Worm (Caenorhabditis elegans) whole organism, young adult: ENCODE data around the gene Y54G11A.19.

Source experiments
- B0019.2 ChIP-seq: fragments of 200-800 bp; sonication (Bioruptor generic); conservative IDR thresholded peaks from 2 replicates; pipeline ENCODE4 v1.3.6; 2022; ENCODE audit warnings: missing genetic modification reagents, missing genetic modification characterization, missing compliant biosample characterization
- F33H1.4 ChIP-seq: fragments of 200-800 bp; sonication (Bioruptor generic); IDR thresholded peaks from 2 replicates; pipeline ENCODE4 v1.3.6; 2022; ENCODE audit warnings: missing genetic modification reagents, missing genetic modification characterization, missing compliant biosample characterization
- F49E8.2 ChIP-seq: sonication (generic microtip); optimal IDR thresholded peaks from 3 replicates; lab custom pipeline; 2017; ENCODE audit warnings: missing genetic modification characterization, mild to moderate bottlenecking, missing compliant biosample characterization, antibody characterized with exemption, moderate library complexity; ENCODE audit not compliant: insufficient read depth
- F52B5.7 ChIP-seq: sonication (generic microtip); optimal IDR thresholded peaks from 2 replicates; lab custom pipeline; 2016; ENCODE audit warnings: mild to moderate bottlenecking, missing genetic modification characterization, missing compliant biosample characterization
- K11D2.4 ChIP-seq: fragments of 200-800 bp; sonication (Bioruptor generic); IDR thresholded peaks from 2 replicates; pipeline ENCODE4 v1.3.6; 2022; ENCODE audit warnings: missing genetic modification reagents, missing genetic modification characterization, missing compliant biosample characterization
- Y53F4B.3 ChIP-seq: fragments of 200-800 bp; sonication (Bioruptor generic); IDR thresholded peaks from 2 replicates; pipeline ENCODE4 v1.3.6; 2022; ENCODE audit warnings: missing genetic modification reagents, missing genetic modification characterization, missing compliant biosample characterization
- atf-7 ChIP-seq: sonication (generic microtip); optimal IDR thresholded peaks from 2 replicates; lab custom pipeline; 2017; ENCODE audit warnings: mild to moderate bottlenecking, missing genetic modification characterization, missing compliant biosample characterization
- attf-6 ChIP-seq: fragments of 200-800 bp; sonication (Bioruptor generic); IDR thresholded peaks from 2 replicates; pipeline ENCODE4 v1.3.6; 2022; ENCODE audit warnings: missing genetic modification reagents, missing genetic modification characterization, missing compliant biosample characterization
- ceh-27 ChIP-seq: fragments of 200-800 bp; sonication (Bioruptor generic); optimal IDR thresholded peaks from 2 replicates; lab custom pipeline; 2018; ENCODE audit warnings: mild to moderate bottlenecking, missing genetic modification characterization, moderate library complexity, missing compliant biosample characterization
- ceh-58 ChIP-seq: fragments of 200-800 bp; sonication (Bioruptor generic); IDR thresholded peaks from 2 replicates; pipeline ENCODE4 v1.3.6; 2022; ENCODE audit warnings: missing genetic modification characterization, missing compliant biosample characterization
- die-1 ChIP-seq: sonication (generic microtip); optimal IDR thresholded peaks from 2 replicates; lab custom pipeline; 2016; ENCODE audit warnings: missing genotype, mild to moderate bottlenecking, missing genetic modification characterization, missing compliant biosample characterization
- dox-1 ChIP-seq: fragments of 200-800 bp; sonication (Bioruptor generic); IDR thresholded peaks from 2 replicates; pipeline ENCODE4 v1.3.6; 2022; ENCODE audit warnings: missing genetic modification reagents, missing genetic modification characterization, missing compliant biosample characterization
- dpff-1 ChIP-seq: sonication (generic microtip); optimal IDR thresholded peaks from 2 replicates; lab custom pipeline; 2017; ENCODE audit warnings: mild to moderate bottlenecking, missing genetic modification characterization, missing compliant biosample characterization
- dpl-1 ChIP-seq: fragments of 150-350 bp; optimal IDR thresholded peaks from 2 replicates; lab custom pipeline; 2014; ENCODE audit warnings: missing biosample characterization, missing genetic modification reagents, missing genetic modification characterization
- efl-1 ChIP-seq: fragments of 150-350 bp; optimal IDR thresholded peaks from 2 replicates; lab custom pipeline; 2014; ENCODE audit warnings: missing biosample characterization, missing genetic modification reagents, missing genetic modification characterization
- egl-44 ChIP-seq: fragments of 200-800 bp; sonication (Bioruptor generic); IDR thresholded peaks from 2 replicates; pipeline ENCODE4 v1.3.6; 2022; ENCODE audit warnings: missing genetic modification reagents, missing genetic modification characterization, missing compliant biosample characterization
- him-1 ChIP-seq: sonication (generic microtip); optimal IDR thresholded peaks from 2 replicates; lab custom pipeline; 2016; ENCODE audit warnings: missing genotype, missing genetic modification reagents, missing genetic modification characterization, missing compliant biosample characterization
- hmg-1.2 ChIP-seq: fragments of 200-800 bp; sonication (Bioruptor generic); IDR thresholded peaks from 2 replicates; pipeline ENCODE4 v1.3.6; 2022; ENCODE audit warnings: missing genetic modification reagents, missing genetic modification characterization, missing compliant biosample characterization
- hmg-20 ChIP-seq: fragments of 200-800 bp; sonication (Bioruptor generic); IDR thresholded peaks from 2 replicates; pipeline ENCODE4 v1.3.6; 2022; ENCODE audit warnings: missing genetic modification reagents, missing genetic modification characterization, missing compliant biosample characterization
- hrde-1 ChIP-seq: sonication (generic microtip); optimal IDR thresholded peaks from 2 replicates; lab custom pipeline; 2016; ENCODE audit warnings: missing genetic modification characterization, mild to moderate bottlenecking, missing compliant biosample characterization, moderate library complexity, missing genotype, missing genetic modification reagents, borderline replicate concordance
- lin-35 ChIP-seq, 3 experiments: fragments of 150-350 bp in 2 of 3; sonication (generic microtip) in 1 of 3; optimal IDR thresholded peaks; 2 replicates each; lab custom pipeline; 2014 to 2018; ENCODE audit warnings: missing biosample characterization in 3 of 3, missing genetic modification characterization in 3 of 3, missing genetic modification reagents in 3 of 3
- lin-54 ChIP-seq: fragments of 200-800 bp; sonication (Bioruptor generic); optimal IDR thresholded peaks from 2 replicates; lab custom pipeline; 2018; ENCODE audit warnings: mild to moderate bottlenecking, missing genetic modification characterization, missing compliant biosample characterization
- lsl-1 ChIP-seq: fragments of 200-800 bp; sonication (Bioruptor generic); optimal IDR thresholded peaks from 2 replicates; lab custom pipeline; 2018; ENCODE audit warnings: mild to moderate bottlenecking, missing genetic modification characterization, moderate library complexity, missing compliant biosample characterization
- madf-10 ChIP-seq: sonication (generic microtip); optimal IDR thresholded peaks from 2 replicates; lab custom pipeline; 2016; ENCODE audit warnings: mild to moderate bottlenecking, missing genetic modification characterization, missing compliant biosample characterization
- madf-6 ChIP-seq: fragments of 200-800 bp; sonication (Bioruptor generic); IDR thresholded peaks from 2 replicates; pipeline ENCODE4 v1.3.6; 2022; ENCODE audit warnings: missing genetic modification reagents, missing genetic modification characterization, missing compliant biosample characterization
- madf-8 ChIP-seq: fragments of 200-800 bp; sonication (Bioruptor generic); conservative IDR thresholded peaks from 2 replicates; pipeline ENCODE4 v1.3.6; 2022; ENCODE audit warnings: missing genetic modification reagents, missing genetic modification characterization, missing compliant biosample characterization
- mcd-1 ChIP-seq: fragments of 200-800 bp; sonication (Bioruptor generic); IDR thresholded peaks from 2 replicates; pipeline ENCODE4 v1.3.6; 2022; ENCODE audit warnings: missing genetic modification reagents, missing genetic modification characterization, missing compliant biosample characterization
- nfya-1 ChIP-seq: sonication (generic microtip); optimal IDR thresholded peaks from 2 replicates; lab custom pipeline; 2017; ENCODE audit warnings: antibody characterized with exemption, missing compliant biosample characterization, missing genetic modification characterization, borderline replicate concordance; ENCODE audit not compliant: insufficient read depth
- snpc-1.1 ChIP-seq: sonication (generic microtip); optimal IDR thresholded peaks from 2 replicates; lab custom pipeline; 2017; ENCODE audit warnings: missing genetic modification characterization, mild to moderate bottlenecking, missing compliant biosample characterization, antibody characterized with exemption, moderate library complexity, missing genotype, missing genetic modification reagents; ENCODE audit not compliant: insufficient read depth
- somi-1 ChIP-seq: fragments of 200-800 bp; sonication (Bioruptor generic); optimal IDR thresholded peaks from 2 replicates; lab custom pipeline; 2018; ENCODE audit warnings: mild to moderate bottlenecking, missing genetic modification characterization, missing compliant biosample characterization
- tbp1 ChIP-seq: fragments of 200-800 bp; sonication (Bioruptor generic); optimal IDR thresholded peaks from 2 replicates; lab custom pipeline; 2018; ENCODE audit warnings: mild to moderate bottlenecking, missing genetic modification characterization, missing compliant biosample characterization
- xnd-1 ChIP-seq: sonication (generic microtip); optimal IDR thresholded peaks from 2 replicates; lab custom pipeline; 2016; ENCODE audit warnings: missing genotype, missing genetic modification reagents, missing genetic modification characterization, missing compliant biosample characterization
- zfh-2 ChIP-seq: fragments of 200-800 bp; sonication (Bioruptor generic); conservative IDR thresholded peaks from 2 replicates; pipeline ENCODE4 v1.3.6; 2022; ENCODE audit warnings: missing genetic modification reagents, missing genetic modification characterization, missing compliant biosample characterization
- ztf-25 ChIP-seq: fragments of 200-800 bp; sonication (Bioruptor generic); IDR thresholded peaks from 2 replicates; pipeline ENCODE4 v1.3.6; 2022; ENCODE audit warnings: missing genetic modification reagents, missing genetic modification characterization, missing compliant biosample characterization
- ztf-28 ChIP-seq: fragments of 200-800 bp; sonication (Bioruptor generic); IDR thresholded peaks from 2 replicates; pipeline ENCODE4 v1.3.6; 2022; ENCODE audit warnings: missing genetic modification reagents, missing genetic modification characterization, missing compliant biosample characterization

Y54G11A.19 gene

ce11 chrII:14236569-14236968 lies 20.1 kb downstream of the Y54G11A.19 start:
- TF ChIP-seq hrde-1 (tag; lab: Kevin White, UChicago): no peak
- TF ChIP-seq tbp1 (GFP tag; lab: Kevin White, UChicago): no peak
- no peak for TF ChIP-seq nfya-1
- no peak for TF ChIP-seq ceh-58

DNA sequence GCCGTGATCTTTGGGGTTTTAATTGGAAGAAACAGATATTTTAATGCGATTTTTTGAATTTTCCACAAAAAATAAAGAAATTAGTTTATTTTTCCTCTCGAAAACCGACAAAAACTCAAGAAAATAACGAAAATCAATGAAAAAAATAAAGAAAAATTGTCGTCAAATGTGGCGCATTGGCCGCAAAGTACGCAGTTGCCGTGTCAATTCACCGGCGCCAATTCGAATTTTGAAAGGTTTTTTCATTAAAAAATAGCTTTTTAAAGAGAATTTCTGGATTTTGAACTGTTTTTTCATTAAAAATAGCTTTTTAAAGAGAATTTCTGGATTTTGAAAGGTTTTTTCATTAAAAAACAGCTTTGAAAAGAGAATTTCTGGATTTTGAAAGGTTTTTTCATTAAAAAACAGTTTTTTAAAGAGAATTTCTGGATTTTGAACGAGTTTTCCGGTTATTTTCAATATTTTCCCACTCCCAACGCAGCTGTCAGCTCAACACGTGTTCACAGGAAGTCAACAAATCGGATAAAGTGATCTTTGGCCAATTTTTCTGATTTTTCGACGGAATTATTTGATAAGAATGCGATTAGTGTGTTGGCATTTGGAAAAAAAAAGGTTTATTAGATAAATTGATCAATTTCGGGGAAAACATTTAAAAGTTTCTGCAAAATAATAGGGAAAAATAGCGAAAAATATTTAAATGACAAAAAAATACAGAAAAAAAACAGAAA lies 22.1 kb downstream of the Y54G11A.19 start:
- TF ChIP-seq efl-1 (GFP tag; lab: Kevin White, UChicago): peak; percentile 75
- peak; percentile 75 for TF ChIP-seq madf-6
- peak; percentile 23 for TF ChIP-seq dpl-1
- no peak for TF ChIP-seq dox-1 (GFP tag; lab: Robert Waterston, UW)
- peak in 1 of 3 experiments; percentile 15 for TF ChIP-seq lin-35 (GFP tag; optimal IDR thresholded peaks at IDR 0.05; lab: Kevin White, UChicago)
- TF ChIP-seq F33H1.4: peak; percentile 57; the same call in 1 of the 2 replicates
- TF ChIP-seq F49E8.2 (tag; lab: Kevin White, UChicago): no peak
- TF ChIP-seq lin-54: peak; percentile 90
- no peak for TF ChIP-seq ztf-28 (GFP tag; lab: Robert Waterston, UW)
- TF ChIP-seq xnd-1 (tag; lab: Kevin White, UChicago): peak; percentile 41
- TF ChIP-seq madf-10 (tag; lab: Kevin White, UChicago): no peak
- no peak for TF ChIP-seq hmg-20 (GFP tag; lab: Robert Waterston, UW)
- peak; percentile 35 for TF ChIP-seq madf-8 (GFP tag; lab: Robert Waterston, UW)
- peak; percentile 59 for TF ChIP-seq lsl-1 (GFP tag; lab: Kevin White, UChicago)
- TF ChIP-seq snpc-1.1 (tag; lab: Kevin White, UChicago): peak; percentile 27
- no peak for TF ChIP-seq Y53F4B.3 (GFP tag; lab: Robert Waterston, UW)

DNA sequence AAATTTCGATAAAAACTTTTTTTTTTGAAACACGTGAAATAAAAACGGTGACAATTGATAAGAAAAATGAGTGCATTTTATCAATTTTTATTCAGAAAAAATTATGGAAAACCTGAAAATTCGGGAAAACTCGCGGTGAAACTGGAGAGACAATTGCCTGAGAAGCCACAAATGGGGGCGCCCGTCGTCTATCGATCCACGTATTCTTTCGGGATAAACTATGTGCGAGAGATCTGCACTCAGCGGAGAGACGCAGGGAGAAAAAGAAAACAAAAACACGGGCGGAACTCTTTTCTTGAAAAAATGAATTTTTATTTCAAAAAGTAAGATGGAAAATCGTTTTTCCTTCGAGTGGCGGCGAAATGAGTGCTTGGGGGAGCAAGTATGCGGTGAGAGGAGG lies 22.8 kb downstream of the Y54G11A.19 start, which contains the start of gene men-1:
Gene men-1, minus strand, starts transcription at position 242 of the 400 bp plus-strand sequence.
- TF ChIP-seq hmg-1.2 (GFP tag; lab: Robert Waterston, UW) (peak; percentile 72; the same call in 1 of the 2 replicates), him-1 (no peak)
- TF ChIP-seq, all 124 proteins: peak for 1

DNA sequence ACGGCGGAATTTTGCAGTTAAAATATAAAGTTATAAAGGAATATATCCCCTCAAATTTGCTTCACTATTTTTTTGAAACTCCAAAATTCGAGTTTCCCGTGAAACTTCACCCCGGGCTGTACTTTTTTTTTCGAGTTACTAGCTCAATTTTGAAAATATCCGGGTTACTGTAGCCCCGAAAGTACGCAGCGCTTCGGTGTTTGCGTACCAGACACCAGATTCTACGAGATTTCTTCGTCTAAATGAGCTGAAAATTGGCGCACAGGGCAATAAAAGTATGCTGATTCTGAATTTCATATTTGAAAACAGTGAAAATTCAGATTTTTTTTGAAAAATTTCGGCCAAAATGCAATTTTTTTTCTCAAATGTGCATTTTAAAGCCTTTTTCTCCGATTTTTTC lies 25.7 kb downstream of the Y54G11A.19 start:
- TF ChIP-seq dpff-1 (no peak), attf-6 (GFP tag; lab: Robert Waterston, UW) (no peak), atf-7 (tag; lab: Kevin White, UChicago) (no peak), egl-44 (GFP tag; lab: Robert Waterston, UW) (no peak), somi-1 (GFP tag; lab: Kevin White, UChicago) (no peak), B0019.2 (GFP tag; lab: Robert Waterston, UW) (no peak), ceh-27 (GFP tag; lab: Kevin White, UChicago) (no peak)

DNA sequence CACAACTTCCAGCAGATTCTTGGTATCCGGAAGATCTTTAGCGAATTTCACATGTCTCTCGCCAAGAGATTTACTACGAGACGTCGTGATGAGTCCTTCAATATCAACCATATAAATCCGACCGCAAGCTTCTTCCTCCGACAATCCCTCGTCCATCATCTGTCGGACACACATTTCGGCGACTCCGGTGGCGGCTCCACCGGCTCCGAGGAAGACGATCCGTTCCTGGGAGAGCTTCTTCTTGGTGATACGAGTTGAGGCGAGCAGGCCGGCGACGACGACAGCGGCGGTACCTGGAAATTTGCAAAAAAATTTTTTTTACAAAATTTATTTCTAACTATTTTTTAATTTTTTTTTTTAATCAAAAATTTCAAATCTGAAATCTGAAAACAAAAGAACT lies 26.6 kb downstream of the Y54G11A.19 start:
- TF ChIP-seq hmg-1.2 (GFP tag; lab: Robert Waterston, UW) (no peak), die-1 (tag; lab: Kevin White, UChicago) (no peak), mcd-1 (GFP tag; lab: Robert Waterston, UW) (no peak), nfya-1 (no peak), zfh-2 (GFP tag; lab: Robert Waterston, UW) (peak; percentile 75), K11D2.4 (GFP tag; lab: Robert Waterston, UW) (no peak), ztf-25 (GFP tag; lab: Robert Waterston, UW) (no peak), F52B5.7 (tag; lab: Kevin White, UChicago) (no peak)
